Worm (Caenorhabditis elegans): Measurements from ENCODE around the gene T07D4.2.

T07D4.2 gene

DNA sequence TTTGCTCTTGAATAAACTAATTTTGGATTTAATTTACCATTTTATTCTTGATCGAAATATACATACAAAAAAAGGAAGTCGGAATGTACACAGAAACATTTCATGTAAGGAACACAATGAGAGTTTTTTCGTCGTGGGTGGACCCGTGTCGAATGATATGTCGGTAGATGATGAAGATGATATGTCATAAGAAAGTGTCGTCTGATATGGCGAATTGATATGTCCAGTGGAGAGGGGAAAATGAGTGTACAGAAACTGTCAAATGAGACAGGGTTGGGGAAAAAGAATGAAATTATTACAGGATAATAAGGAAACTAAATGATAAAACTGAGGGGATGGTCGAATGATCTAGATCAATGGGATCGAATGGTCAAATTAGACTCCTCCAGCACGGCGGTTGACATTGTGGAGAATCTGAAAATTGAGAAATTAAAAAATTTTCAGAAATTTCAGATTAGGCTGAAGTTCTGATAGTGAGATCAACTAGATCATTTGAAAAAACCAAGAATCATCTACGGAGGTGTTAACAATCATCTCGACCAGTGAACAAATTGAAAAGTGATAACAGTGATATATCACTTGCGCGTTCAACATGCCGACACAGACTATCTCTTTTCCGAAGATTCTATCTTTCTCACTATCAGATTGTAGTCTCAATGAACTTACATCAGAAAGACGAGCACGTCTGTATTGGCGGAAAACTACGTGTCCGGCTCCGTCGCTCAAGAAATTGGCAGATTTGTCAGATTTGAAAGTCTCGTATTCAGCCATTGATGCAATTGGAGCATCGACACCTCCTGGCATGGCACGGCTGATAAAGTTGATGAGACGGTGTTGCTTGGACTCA, 53.4 kb downstream of the T07D4.2 start:
- TF ChIP-seq ceh-16 (tag; optimal IDR thresholded peaks at IDR 0.05) = no peak
- TF ChIP-seq ztf-4 (tag; optimal IDR thresholded peaks at IDR 0.05) = peak; percentile 39
- no peak for TF ChIP-seq nhr-12 (tag; optimal IDR thresholded peaks at IDR 0.05)
- TF ChIP-seq nhr-129 (tag; optimal IDR thresholded peaks at IDR 0.05) = peak; percentile 1
- TF ChIP-seq C34F6.9 (tag; optimal IDR thresholded peaks at IDR 0.05) = no peak
- peak; percentile 78 for TF ChIP-seq sma-9 (GFP tag; optimal IDR thresholded peaks at IDR 0.05)
- no peak for TF ChIP-seq sma-9 (tag; optimal IDR thresholded peaks at IDR 0.05)
- TF ChIP-seq blmp-1 (tag; optimal IDR thresholded peaks at IDR 0.05; ENCODE audit: insufficient read depth) = peak; percentile 10
- TF ChIP-seq ama-1 (optimal IDR thresholded peaks at IDR 0.05) = peak; percentile 93
- no peak for TF ChIP-seq nhr-6 (tag; optimal IDR thresholded peaks at IDR 0.05)
- TF ChIP-seq F13H6.1 (tag; optimal IDR thresholded peaks at IDR 0.05) = no peak
- peak; percentile 49 for TF ChIP-seq nhr-25 (tag; optimal IDR thresholded peaks at IDR 0.05)
- no peak for TF ChIP-seq gmeb-1 (tag; optimal IDR thresholded peaks at IDR 0.05)
- TF ChIP-seq Y55F3AM.14 (GFP tag; optimal IDR thresholded peaks at IDR 0.05) = no peak
- no peak for TF ChIP-seq egl-27 (tag; optimal IDR thresholded peaks at IDR 0.05)
- no peak for TF ChIP-seq lsy-2 (tag; optimal IDR thresholded peaks at IDR 0.05)
- TF ChIP-seq fos-1 (tag; optimal IDR thresholded peaks at IDR 0.05) = peak; percentile 37
- TF ChIP-seq snpc-4 (tag; optimal IDR thresholded peaks at IDR 0.05) = no peak
- TF ChIP-seq unc-39 (tag; optimal IDR thresholded peaks at IDR 0.05) = no peak
- no peak for TF ChIP-seq nhr-23 (tag; optimal IDR thresholded peaks at IDR 0.05)
- TF ChIP-seq sma-3 (GFP tag; optimal IDR thresholded peaks at IDR 0.05) = peak; percentile 14
- peak; percentile 89 for TF ChIP-seq nhr-21 (tag; optimal IDR thresholded peaks at IDR 0.05)
- TF ChIP-seq zag-1 (tag; optimal IDR thresholded peaks at IDR 0.05) = no peak
- TF ChIP-seq sem-4 (tag; optimal IDR thresholded peaks at IDR 0.05) = no peak
